Worm (Caenorhabditis elegans): Measurements from ENCODE around the gene cnnm-2.

The cnnm-2 gene

ce11 chrX:8800983-8801382 lies 10.9 kb upstream of the cnnm-2 start:
- TF ChIP-seq flt-1 (GFP tag; IDR thresholded peaks at IDR 0.05) (no peak), tbx-37 (GFP tag; conservative IDR thresholded peaks at IDR 0.05) (no peak), hmg-4 (GFP tag; optimal IDR thresholded peaks at IDR 0.05) (no peak), ceh-36 (tag; optimal IDR thresholded peaks at IDR 0.05) (no peak), ets-7 (tag; optimal IDR thresholded peaks at IDR 0.05) (no peak), ceh-13 (GFP tag; optimal IDR thresholded peaks at IDR 0.05) (no peak), pes-1 (GFP tag; IDR thresholded peaks at IDR 0.05) (no peak), hnd-1 (tag; optimal IDR thresholded peaks at IDR 0.05) (no peak), F13C5.2 (tag; optimal IDR thresholded peaks at IDR 0.05) (no peak), ama-1 (optimal IDR thresholded peaks at IDR 0.05) (no peak), tbx-11 (GFP tag; IDR thresholded peaks at IDR 0.05) (no peak), hmbx-1 (tag; optimal IDR thresholded peaks at IDR 0.05) (no peak), aly-1 (tag; optimal IDR thresholded peaks at IDR 0.05) (no peak), B0310.2 (tag; optimal IDR thresholded peaks at IDR 0.05) (no peak), sea-1 (GFP tag; conservative IDR thresholded peaks at IDR 0.05) (no peak)

ce11 chrX:8805475-8805874 lies 6.4 kb upstream of the cnnm-2 start:
- TF ChIP-seq hmg-4 (GFP tag; optimal IDR thresholded peaks at IDR 0.05) (peak; percentile 30), tbx-11 (GFP tag; IDR thresholded peaks at IDR 0.05) (no peak)

- TF ChIP-seq F13C5.2 (tag; optimal IDR thresholded peaks at IDR 0.05) (no peak), hmg-4 (GFP tag; optimal IDR thresholded peaks at IDR 0.05) (peak; percentile 33)
These were observed 5.7 kb upstream of the cnnm-2 start, which contains the start of gene R04E5.8 for ce11 chrX:8806070-8806799. Gene R04E5.8, minus strand, starts transcription at chrX:8806120.

- TF ChIP-seq ceh-13 (GFP tag; optimal IDR thresholded peaks at IDR 0.05) (no peak), tra-4 (tag; optimal IDR thresholded peaks at IDR 0.05) (no peak), sea-1 (GFP tag; conservative IDR thresholded peaks at IDR 0.05) (no peak), hmbx-1 (tag; optimal IDR thresholded peaks at IDR 0.05) (no peak), B0310.2 (tag; optimal IDR thresholded peaks at IDR 0.05) (no peak), hmg-4 (GFP tag; optimal IDR thresholded peaks at IDR 0.05) (no peak), F13C5.2 (tag; optimal IDR thresholded peaks at IDR 0.05) (no peak), tbx-37 (GFP tag; conservative IDR thresholded peaks at IDR 0.05) (no peak), scrt-1 (GFP tag; IDR thresholded peaks at IDR 0.05) (no peak), aly-1 (tag; optimal IDR thresholded peaks at IDR 0.05) (no peak)
These were observed 3.2 kb upstream of the cnnm-2 start for ce11 chrX:8808740-8809139.

ce11 chrX:8810908-8811307 lies 997 bp upstream of the cnnm-2 start, which contains the start of gene R04E5.9:
Gene R04E5.9, minus strand, starts transcription at chrX:8811142.
- TF ChIP-seq sea-1 (GFP tag; conservative IDR thresholded peaks at IDR 0.05) (0 out of 2 replicates have a peak, but pooled peaks have one; percentile 24), hmbx-1 (tag; optimal IDR thresholded peaks at IDR 0.05) (no peak), aly-1 (tag; optimal IDR thresholded peaks at IDR 0.05) (peak; percentile 23), F13C5.2 (tag; optimal IDR thresholded peaks at IDR 0.05) (peak; percentile 19), hmg-4 (GFP tag; optimal IDR thresholded peaks at IDR 0.05) (peak; percentile 83)

ce11 chrX:8817929-8818328 lies 6.0 kb downstream of the cnnm-2 start:
- TF ChIP-seq flt-1 (GFP tag; IDR thresholded peaks at IDR 0.05) (peak; percentile 76), ceh-13 (GFP tag; optimal IDR thresholded peaks at IDR 0.05) (peak; percentile 43), B0310.2 (tag; optimal IDR thresholded peaks at IDR 0.05) (no peak), hmg-4 (GFP tag; optimal IDR thresholded peaks at IDR 0.05) (peak; percentile 0), tbx-37 (GFP tag; conservative IDR thresholded peaks at IDR 0.05) (peak; percentile 13; the same call in 1 of the 2 replicates), hmbx-1 (tag; optimal IDR thresholded peaks at IDR 0.05) (no peak), hnd-1 (tag; optimal IDR thresholded peaks at IDR 0.05) (peak; percentile 16), pes-1 (GFP tag; IDR thresholded peaks at IDR 0.05) (peak; percentile 84), F13C5.2 (tag; optimal IDR thresholded peaks at IDR 0.05) (no peak), scrt-1 (GFP tag; IDR thresholded peaks at IDR 0.05) (peak; percentile 79), ama-1 (optimal IDR thresholded peaks at IDR 0.05) (no peak), tra-4 (tag; optimal IDR thresholded peaks at IDR 0.05) (peak; percentile 38), ets-7 (tag; optimal IDR thresholded peaks at IDR 0.05) (no peak), ceh-36 (tag; optimal IDR thresholded peaks at IDR 0.05) (peak; percentile 48), sea-1 (GFP tag; conservative IDR thresholded peaks at IDR 0.05) (peak; percentile 82), tbx-11 (GFP tag; IDR thresholded peaks at IDR 0.05) (peak; percentile 68; the same call in 1 of the 2 replicates), aly-1 (tag; optimal IDR thresholded peaks at IDR 0.05) (peak; percentile 25)

ce11 chrX:8819815-8820415 lies 8.0 kb downstream of the cnnm-2 start:
- TF ChIP-seq hmg-4 (GFP tag; optimal IDR thresholded peaks at IDR 0.05) (no peak), tbx-37 (GFP tag; conservative IDR thresholded peaks at IDR 0.05) (no peak), ceh-13 (GFP tag; optimal IDR thresholded peaks at IDR 0.05) (no peak), B0310.2 (tag; optimal IDR thresholded peaks at IDR 0.05) (no peak), ceh-36 (tag; optimal IDR thresholded peaks at IDR 0.05) (no peak), ets-7 (tag; optimal IDR thresholded peaks at IDR 0.05) (no peak), sea-1 (GFP tag; conservative IDR thresholded peaks at IDR 0.05) (no peak), scrt-1 (GFP tag; IDR thresholded peaks at IDR 0.05) (no peak), flt-1 (GFP tag; IDR thresholded peaks at IDR 0.05) (no peak), pes-1 (GFP tag; IDR thresholded peaks at IDR 0.05) (no peak), aly-1 (tag; optimal IDR thresholded peaks at IDR 0.05) (no peak), tbx-11 (GFP tag; IDR thresholded peaks at IDR 0.05) (no peak), hmbx-1 (tag; optimal IDR thresholded peaks at IDR 0.05) (no peak), ama-1 (optimal IDR thresholded peaks at IDR 0.05) (no peak), hnd-1 (tag; optimal IDR thresholded peaks at IDR 0.05) (no peak), F13C5.2 (tag; optimal IDR thresholded peaks at IDR 0.05) (no peak), tra-4 (tag; optimal IDR thresholded peaks at IDR 0.05) (no peak)

All from whole organism, early embryonic.